Worm (Caenorhabditis elegans) whole organism, late embryonic: ENCODE results near the gene sart-3.

ENCODE experiments used
- C08G9.2 ChIP-seq: sonication (generic microtip); optimal IDR thresholded peaks from 2 replicates; lab custom pipeline; 2016; ENCODE audit warnings: mild to moderate bottlenecking, missing genetic modification characterization, moderate library complexity, missing compliant biosample characterization
- K02D7.2 ChIP-seq: sonication (generic microtip); optimal IDR thresholded peaks from 2 replicates; lab custom pipeline; 2017; ENCODE audit warnings: mild to moderate bottlenecking, missing genetic modification characterization, missing compliant biosample characterization
- K09A11.1 ChIP-seq: sonication (generic microtip); optimal IDR thresholded peaks from 2 replicates; lab custom pipeline; 2017; ENCODE audit warnings: antibody characterized with exemption, mild to moderate bottlenecking, missing genetic modification characterization, missing compliant biosample characterization; ENCODE audit not compliant: insufficient read depth
- T23F11.4 ChIP-seq: fragments of 200-800 bp; sonication (Bioruptor generic); optimal IDR thresholded peaks from 2 replicates; lab custom pipeline; 2018; ENCODE audit warnings: mild to moderate bottlenecking, missing genetic modification characterization, missing compliant biosample characterization
- ahr-1 ChIP-seq: sonication (generic microtip); optimal IDR thresholded peaks from 2 replicates; lab custom pipeline; 2016; ENCODE audit warnings: missing genetic modification characterization, missing compliant biosample characterization
- ama-1 ChIP-seq: fragments of 150-350 bp; optimal IDR thresholded peaks from 2 replicates; lab custom pipeline; 2014
- ceh-30 ChIP-seq: fragments of 150-350 bp; optimal IDR thresholded peaks from 2 replicates; lab custom pipeline; 2014; ENCODE audit warnings: missing biosample characterization, missing genetic modification characterization
- ceh-31 ChIP-seq: sonication (generic microtip); optimal IDR thresholded peaks from 2 replicates; lab custom pipeline; 2016; ENCODE audit warnings: missing genetic modification characterization, missing compliant biosample characterization
- ceh-34 ChIP-seq: sonication (generic microtip); optimal IDR thresholded peaks from 2 replicates; lab custom pipeline; 2016; ENCODE audit warnings: mild to moderate bottlenecking, missing genetic modification characterization, missing compliant biosample characterization
- ceh-48 ChIP-seq: sonication (generic microtip); optimal IDR thresholded peaks from 2 replicates; lab custom pipeline; 2016; ENCODE audit warnings: missing genetic modification characterization, inconsistent platforms, missing compliant biosample characterization
- dmd-4 ChIP-seq: sonication (generic microtip); optimal IDR thresholded peaks from 2 replicates; lab custom pipeline; 2016; ENCODE audit warnings: borderline replicate concordance, missing genetic modification characterization, missing compliant biosample characterization
- dve-1 ChIP-seq: sonication (generic microtip); optimal IDR thresholded peaks from 2 replicates; lab custom pipeline; 2017; ENCODE audit warnings: antibody characterized with exemption, mild to moderate bottlenecking, missing genetic modification characterization, missing compliant biosample characterization
- elt-2 ChIP-seq: sonication (generic microtip); optimal IDR thresholded peaks from 2 replicates; lab custom pipeline; 2016; ENCODE audit warnings: missing genetic modification reagents, missing genetic modification characterization, missing compliant biosample characterization
- ets-4 ChIP-seq: sonication (generic microtip); optimal IDR thresholded peaks from 2 replicates; lab custom pipeline; 2016; ENCODE audit warnings: missing genetic modification characterization, missing compliant biosample characterization
- fkh-10 ChIP-seq: fragments of 150-350 bp; optimal IDR thresholded peaks from 2 replicates; lab custom pipeline; 2014; ENCODE audit warnings: missing biosample characterization, missing genetic modification reagents, missing genetic modification characterization
- fkh-6 ChIP-seq: sonication (generic microtip); optimal IDR thresholded peaks from 2 replicates; lab custom pipeline; 2016; ENCODE audit warnings: missing genetic modification characterization, missing compliant biosample characterization
- gmeb-2 ChIP-seq: sonication (generic microtip); optimal IDR thresholded peaks from 2 replicates; lab custom pipeline; 2016; ENCODE audit warnings: missing genetic modification characterization, inconsistent platforms, missing compliant biosample characterization
- hlh-13 ChIP-seq: fragments of 200-800 bp; sonication (Bioruptor generic); optimal IDR thresholded peaks from 2 replicates; lab custom pipeline; 2018; ENCODE audit warnings: mild to moderate bottlenecking, missing genetic modification characterization, missing compliant biosample characterization
- hlh-15 ChIP-seq: sonication (generic microtip); optimal IDR thresholded peaks from 2 replicates; lab custom pipeline; 2016; ENCODE audit warnings: missing genetic modification characterization, missing compliant biosample characterization
- lin-11 ChIP-seq: fragments of 200-800 bp; sonication (Bioruptor generic); optimal IDR thresholded peaks from 2 replicates; lab custom pipeline; 2018; ENCODE audit warnings: mild to moderate bottlenecking, missing genetic modification characterization, missing compliant biosample characterization
- madf-2 ChIP-seq: sonication (generic microtip); optimal IDR thresholded peaks from 2 replicates; lab custom pipeline; 2017; ENCODE audit warnings: missing genetic modification characterization, missing compliant biosample characterization
- mec-3 ChIP-seq: sonication (generic microtip); optimal IDR thresholded peaks from 2 replicates; lab custom pipeline; 2016; ENCODE audit warnings: borderline replicate concordance, missing genetic modification characterization, missing compliant biosample characterization
- nfya-1 ChIP-seq: sonication (generic microtip); optimal IDR thresholded peaks from 2 replicates; lab custom pipeline; 2017; ENCODE audit warnings: missing genetic modification characterization, mild to moderate bottlenecking, missing compliant biosample characterization, antibody characterized with exemption, moderate library complexity
- nhr-11 ChIP-seq: fragments of 150-350 bp; optimal IDR thresholded peaks from 2 replicates; lab custom pipeline; 2014; ENCODE audit warnings: missing biosample characterization, missing genetic modification characterization
- nhr-232 ChIP-seq: sonication (generic microtip); optimal IDR thresholded peaks from 2 replicates; lab custom pipeline; 2016; ENCODE audit warnings: missing genetic modification characterization, missing compliant biosample characterization
- pag-3 ChIP-seq: sonication (generic microtip); optimal IDR thresholded peaks from 2 replicates; lab custom pipeline; 2016; ENCODE audit warnings: missing compliant biosample characterization, missing genetic modification characterization, borderline replicate concordance
- pat-9 ChIP-seq: fragments of 200-800 bp; sonication (Bioruptor generic); optimal IDR thresholded peaks from 2 replicates; lab custom pipeline; 2018; ENCODE audit warnings: mild to moderate bottlenecking, missing genetic modification characterization, moderate library complexity, missing compliant biosample characterization
- pax-1 ChIP-seq: fragments of 150-350 bp; optimal IDR thresholded peaks from 2 replicates; lab custom pipeline; 2014; ENCODE audit warnings: missing biosample characterization, missing genetic modification characterization
- pha-2 ChIP-seq: sonication (generic microtip); optimal IDR thresholded peaks from 2 replicates; lab custom pipeline; 2017; ENCODE audit warnings: mild to moderate bottlenecking, missing genetic modification characterization, missing compliant biosample characterization
- pqm-1 ChIP-seq: sonication (generic microtip); optimal IDR thresholded peaks from 2 replicates; lab custom pipeline; 2016; ENCODE audit warnings: missing genetic modification characterization, missing compliant biosample characterization
- rnt-1 ChIP-seq: sonication (generic microtip); optimal IDR thresholded peaks from 2 replicates; lab custom pipeline; 2016; ENCODE audit warnings: missing genetic modification characterization, missing compliant biosample characterization
- sdc-2 ChIP-seq: sonication (generic microtip); optimal IDR thresholded peaks from 2 replicates; lab custom pipeline; 2016; ENCODE audit warnings: missing genotype, missing genetic modification characterization, missing compliant biosample characterization
- tbx-2 ChIP-seq: sonication (generic microtip); optimal IDR thresholded peaks from 2 replicates; lab custom pipeline; 2016; ENCODE audit warnings: missing genetic modification characterization, missing compliant biosample characterization
- tbx-7 ChIP-seq: sonication (generic microtip); optimal IDR thresholded peaks from 2 replicates; lab custom pipeline; 2016; ENCODE audit warnings: missing genotype, missing genetic modification characterization, missing compliant biosample characterization
- unc-3 ChIP-seq, 2 experiments: fragments of 200-800 bp in 1 of 2; sonication (Bioruptor generic) in 1 of 2; sonication (generic microtip) in 1 of 2; conservative IDR thresholded peaks in 1 of 2; optimal IDR thresholded peaks in 1 of 2; 2 replicates each; pipeline versions ENCODE4 v1.3.6 to Lab custom; 2016 to 2022; ENCODE audit warnings: missing compliant biosample characterization in 2 of 2, missing genetic modification characterization in 2 of 2, missing genetic modification reagents in 1 of 2
- unc-86 ChIP-seq: sonication (generic microtip); optimal IDR thresholded peaks from 2 replicates; lab custom pipeline; 2016; ENCODE audit warnings: missing genetic modification characterization, missing compliant biosample characterization

The sart-3 gene

ce11 chrIV:11371645-11372044 is 38.9 kb upstream of the sart-3 start, which contains the start of gene sec-31:
Gene sec-31, minus strand, starts transcription at chrIV:11371792.
- TF ChIP-seq rnt-1 (tag; lab: Kevin White, UChicago) (no peak), tbx-7 (no peak)

DNA sequence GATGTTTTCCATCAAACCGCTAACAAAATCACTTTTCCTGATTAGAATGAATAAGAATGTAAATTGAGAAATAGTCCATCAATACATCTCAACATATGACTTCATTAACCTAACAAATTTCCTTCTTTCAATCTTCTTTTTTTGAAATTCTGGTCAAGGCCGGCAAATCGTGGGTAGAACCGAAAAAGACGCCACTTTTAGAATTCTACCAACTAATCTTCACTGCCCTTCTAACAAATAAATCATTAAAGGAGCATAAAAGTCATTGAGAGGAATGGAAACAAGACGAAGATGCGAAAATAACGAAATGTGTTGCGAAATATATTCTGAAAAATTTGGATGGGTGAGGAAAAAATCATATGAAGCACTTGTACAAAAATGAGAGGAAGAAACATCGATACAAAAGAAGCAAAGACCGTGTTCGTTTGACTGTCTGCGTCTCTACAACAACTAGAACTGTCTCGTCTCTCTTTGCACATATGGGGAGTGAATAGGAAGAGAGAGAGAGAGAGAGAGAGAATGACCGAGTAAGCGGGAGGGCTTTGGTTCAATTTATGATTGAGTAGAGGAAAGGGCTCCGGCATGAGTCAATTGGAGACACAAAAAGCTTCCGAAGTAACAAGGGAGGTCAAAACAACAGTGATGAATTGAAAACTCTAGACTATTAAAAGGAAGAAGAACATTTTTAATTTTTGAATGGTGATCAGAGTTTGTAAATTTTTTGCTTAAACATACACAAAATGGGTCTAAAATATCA is 31.2 kb upstream of the sart-3 start:
- TF ChIP-seq mec-3 (tag; lab: Kevin White, UChicago) (no peak), nfya-1 (tag; lab: Kevin White, UChicago) (peak; percentile 5), unc-86 (tag; lab: Kevin White, UChicago) (no peak), C08G9.2 (tag; lab: Kevin White, UChicago) (no peak), ama-1 (lab: Kevin White, UChicago) (no peak), tbx-2 (tag; lab: Kevin White, UChicago) (peak; percentile 0), rnt-1 (tag; lab: Kevin White, UChicago) (no peak), ets-4 (tag; lab: Kevin White, UChicago) (no peak), ceh-30 (no peak), fkh-6 (no peak), ahr-1 (tag; lab: Kevin White, UChicago) (no peak)

DNA sequence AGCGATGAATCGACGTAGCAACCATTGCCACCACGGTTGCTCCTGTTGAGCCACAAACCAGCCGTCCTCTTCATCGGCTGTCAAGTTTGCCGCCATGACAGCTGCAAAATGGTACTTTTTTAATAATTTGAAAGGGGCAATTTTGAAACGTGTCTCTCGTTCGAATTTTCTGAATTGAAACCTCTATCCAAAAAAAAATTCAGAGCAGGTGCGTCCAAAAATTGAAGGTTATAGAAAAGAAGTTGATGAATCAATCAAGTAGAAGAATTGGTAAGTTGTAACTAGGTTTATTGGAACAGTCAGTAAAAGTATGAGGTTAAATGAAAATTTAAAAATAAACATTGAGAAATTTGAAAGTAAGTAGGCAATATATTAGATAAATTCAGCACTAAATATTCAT is 28.6 kb upstream of the sart-3 start, which contains the start of gene T01G1.4:
Gene T01G1.4 (minus strand): TSS at position 101 of the 400 bp plus-strand sequence.
- TF ChIP-seq ceh-34 (tag; lab: Kevin White, UChicago) (no peak), T23F11.4 (GFP tag; lab: Kevin White, UChicago) (no peak), ceh-48 (no peak), C08G9.2 (tag; lab: Kevin White, UChicago) (no peak), hlh-15 (tag; lab: Kevin White, UChicago) (no peak), madf-2 (no peak), K09A11.1 (tag; lab: Kevin White, UChicago) (no peak), pax-1 (tag; lab: Kevin White, UChicago) (no peak), pha-2 (tag; lab: Kevin White, UChicago) (no peak), unc-3 (GFP tag; conservative IDR thresholded peaks at IDR 0.05; lab: Robert Waterston, UW) (no peak), unc-3 (tag; optimal IDR thresholded peaks at IDR 0.05; lab: Kevin White, UChicago) (no peak), ceh-31 (no peak), dve-1 (no peak), pqm-1 (tag; lab: Kevin White, UChicago) (no peak), pat-9 (no peak), fkh-10 (no peak), rnt-1 (tag; lab: Kevin White, UChicago) (no peak), hlh-13 (GFP tag; lab: Kevin White, UChicago) (no peak)

DNA sequence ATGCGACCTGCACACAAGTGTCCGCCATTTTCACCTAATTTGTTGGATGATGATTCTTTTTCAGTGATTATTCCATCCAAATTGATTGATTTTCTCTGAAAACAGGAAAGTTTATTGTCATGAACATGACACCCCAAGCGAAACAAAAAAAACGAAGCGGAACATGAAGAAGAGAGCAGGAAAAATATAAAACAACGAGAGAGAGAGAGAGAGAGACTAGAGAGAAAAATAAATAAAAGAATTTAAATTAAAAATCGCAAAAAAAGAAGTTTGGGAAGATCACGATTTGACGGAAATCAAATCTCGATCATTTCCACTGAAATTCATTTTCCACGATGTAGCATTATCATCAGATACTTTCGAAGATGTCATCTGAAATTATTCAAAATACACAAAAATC is 27.0 kb upstream of the sart-3 start, which contains the start of gene klp-12:
Gene klp-12 (minus strand): TSS at position 101 of the 400 bp plus-strand sequence.
- TF ChIP-seq unc-3 (GFP tag; conservative IDR thresholded peaks at IDR 0.05; lab: Robert Waterston, UW), result no peak
- no peak for TF ChIP-seq unc-3 (tag; optimal IDR thresholded peaks at IDR 0.05; lab: Kevin White, UChicago)
- TF ChIP-seq elt-2 (tag; lab: Kevin White, UChicago), result no peak
- no peak for TF ChIP-seq pag-3 (tag; lab: Kevin White, UChicago)
- no peak for TF ChIP-seq K02D7.2 (tag; lab: Kevin White, UChicago)
- TF ChIP-seq pax-1 (tag; lab: Kevin White, UChicago), result no peak
- no peak for TF ChIP-seq nhr-11 (tag; lab: Kevin White, UChicago)
- no peak for TF ChIP-seq gmeb-2 (tag; lab: Kevin White, UChicago)
- TF ChIP-seq dmd-4 (tag; lab: Kevin White, UChicago), result no peak
- no peak for TF ChIP-seq nhr-232 (tag; lab: Kevin White, UChicago)
- no peak for TF ChIP-seq nfya-1 (tag; lab: Kevin White, UChicago)
- TF ChIP-seq lin-11 (tag; lab: Kevin White, UChicago), result no peak
- TF ChIP-seq sdc-2 (tag; lab: Kevin White, UChicago), result no peak
